Worm (Caenorhabditis elegans) whole organism, mixed stage, embryonic: ENCODE results near the gene Y37D8A.4.

Experiments
- bed-3 ChIP-seq: fragments of 200-800 bp; sonication (Bioruptor generic); optimal IDR thresholded peaks from 3 replicates; lab custom pipeline; 2018; ENCODE audit warnings: mild to moderate bottlenecking, missing genetic modification characterization, moderate library complexity, missing compliant biosample characterization
- blmp-1 ChIP-seq: fragments of 150-350 bp; optimal IDR thresholded peaks from 2 replicates; lab custom pipeline; 2014; ENCODE audit warnings: missing biosample characterization, missing genetic modification characterization
- ceh-39 ChIP-seq: fragments of 150-350 bp; optimal IDR thresholded peaks from 2 replicates; lab custom pipeline; 2014; ENCODE audit warnings: missing biosample characterization, missing genetic modification characterization
- ceh-43 ChIP-seq: fragments of 200-800 bp; sonication (Bioruptor generic); optimal IDR thresholded peaks from 2 replicates; lab custom pipeline; 2018; ENCODE audit warnings: mild to moderate bottlenecking, missing genetic modification characterization, moderate library complexity, missing compliant biosample characterization
- ces-1 ChIP-seq: fragments of 150-350 bp; optimal IDR thresholded peaks from 2 replicates; lab custom pipeline; 2014; ENCODE audit warnings: missing biosample characterization, missing genetic modification reagents, missing genetic modification characterization
- cnd-1 ChIP-seq: fragments of 200-800 bp; sonication (Bioruptor generic); optimal IDR thresholded peaks from 2 replicates; lab custom pipeline; 2018; ENCODE audit warnings: mild to moderate bottlenecking, missing genetic modification characterization, missing compliant biosample characterization
- drap-1 ChIP-seq: fragments of 200-800 bp; sonication (Bioruptor generic); optimal IDR thresholded peaks from 3 replicates; lab custom pipeline; 2018; ENCODE audit warnings: mild to moderate bottlenecking, missing genetic modification characterization, missing compliant biosample characterization
- elt-1 ChIP-seq: sonication (generic microtip); optimal IDR thresholded peaks from 2 replicates; lab custom pipeline; 2017; ENCODE audit warnings: missing genetic modification characterization, mild to moderate bottlenecking, missing compliant biosample characterization, antibody characterized with exemption, moderate library complexity, borderline replicate concordance; ENCODE audit not compliant: insufficient read depth
- elt-3 ChIP-seq: fragments of 150-350 bp; optimal IDR thresholded peaks from 2 replicates; lab custom pipeline; 2014; ENCODE audit warnings: missing biosample characterization, missing genetic modification characterization
- flh-1 ChIP-seq: fragments of 200-800 bp; sonication (Bioruptor generic); optimal IDR thresholded peaks from 2 replicates; lab custom pipeline; 2018; ENCODE audit warnings: mild to moderate bottlenecking, missing genetic modification characterization, moderate library complexity, missing compliant biosample characterization
- hlh-1 ChIP-seq: fragments of 150-350 bp; optimal IDR thresholded peaks from 2 replicates; lab custom pipeline; 2014; ENCODE audit warnings: missing biosample characterization, missing genetic modification reagents, missing genetic modification characterization
- lin-13 ChIP-seq: fragments of 150-350 bp; optimal IDR thresholded peaks from 2 replicates; lab custom pipeline; 2014; ENCODE audit warnings: missing biosample characterization, missing genetic modification characterization
- lsy-2 ChIP-seq: fragments of 150-350 bp; optimal IDR thresholded peaks from 2 replicates; lab custom pipeline; 2014; ENCODE audit warnings: missing biosample characterization, missing genetic modification characterization
- mab-5 ChIP-seq: fragments of 150-350 bp; optimal IDR thresholded peaks from 2 replicates; lab custom pipeline; 2014; ENCODE audit warnings: missing biosample characterization, missing genetic modification characterization
- mep-1 ChIP-seq: fragments of 150-350 bp; optimal IDR thresholded peaks from 2 replicates; lab custom pipeline; 2017; ENCODE audit warnings: missing biosample characterization, missing genetic modification reagents, missing genetic modification characterization, inconsistent platforms
- mls-2 ChIP-seq: sonication (generic microtip); optimal IDR thresholded peaks from 2 replicates; lab custom pipeline; 2016; ENCODE audit warnings: mild to moderate bottlenecking, missing genetic modification characterization, moderate library complexity, missing compliant biosample characterization
- nhr-12 ChIP-seq: fragments of 150-350 bp; optimal IDR thresholded peaks from 2 replicates; lab custom pipeline; 2014; ENCODE audit warnings: missing biosample characterization, missing genetic modification characterization
- nhr-2 ChIP-seq: fragments of 150-350 bp; optimal IDR thresholded peaks from 2 replicates; lab custom pipeline; 2014; ENCODE audit warnings: missing biosample characterization, missing genetic modification characterization
- nhr-28 ChIP-seq: fragments of 150-350 bp; optimal IDR thresholded peaks from 2 replicates; lab custom pipeline; 2014; ENCODE audit warnings: missing biosample characterization, missing genetic modification characterization
- pha-4 ChIP-seq: fragments of 150-350 bp; optimal IDR thresholded peaks from 2 replicates; lab custom pipeline; 2018; ENCODE audit warnings: missing biosample characterization, missing genetic modification reagents, missing genetic modification characterization
- sem-2 ChIP-seq: fragments of 200-800 bp; sonication (Bioruptor generic); optimal IDR thresholded peaks from 2 replicates; lab custom pipeline; 2018; ENCODE audit warnings: mild to moderate bottlenecking, missing genetic modification characterization, missing compliant biosample characterization
- snpc-4 ChIP-seq: fragments of 150-350 bp; optimal IDR thresholded peaks from 2 replicates; lab custom pipeline; 2014; ENCODE audit warnings: missing biosample characterization, missing genetic modification characterization
- sptf-1 ChIP-seq: sonication (generic microtip); optimal IDR thresholded peaks from 2 replicates; lab custom pipeline; 2017; ENCODE audit warnings: mild to moderate bottlenecking, missing genetic modification characterization, moderate library complexity, missing compliant biosample characterization
- unc-120 ChIP-seq: sonication (generic microtip); optimal IDR thresholded peaks from 2 replicates; lab custom pipeline; 2017; ENCODE audit warnings: missing genetic modification characterization, missing compliant biosample characterization; ENCODE audit not compliant: poor library complexity, severe bottlenecking
- unc-39 ChIP-seq: fragments of 150-350 bp; optimal IDR thresholded peaks from 2 replicates; lab custom pipeline; 2014; ENCODE audit warnings: missing biosample characterization, missing genetic modification characterization
- zip-8 ChIP-seq: fragments of 150-350 bp; optimal IDR thresholded peaks from 2 replicates; lab custom pipeline; 2014; ENCODE audit warnings: missing biosample characterization, missing genetic modification characterization

Y37D8A.4 gene

DNA sequence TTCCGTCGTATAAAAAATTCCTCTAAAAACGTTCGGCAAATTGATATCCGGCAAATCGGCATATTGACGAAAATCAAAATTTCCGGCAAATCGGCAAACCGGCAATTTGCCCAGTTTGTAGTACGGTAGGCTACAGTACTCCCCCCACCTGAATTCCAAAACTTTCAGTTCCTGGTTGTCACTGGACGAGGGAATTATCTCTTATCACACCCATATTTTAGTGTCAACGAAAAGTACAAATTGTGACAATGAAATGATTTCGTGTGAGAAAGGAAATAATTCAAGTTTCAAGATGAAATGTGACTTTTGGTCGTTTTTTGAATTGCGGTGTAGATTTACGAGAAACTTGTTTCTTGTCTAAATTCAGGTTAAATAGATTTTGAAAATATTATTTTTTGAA lies 5.7 kb downstream of the Y37D8A.4 start:
- no peak for TF ChIP-seq unc-120 (tag; lab: Kevin White, UChicago)
- no peak for TF ChIP-seq pha-4 (tag; lab: Kevin White, UChicago)
- no peak for TF ChIP-seq elt-1
- no peak for TF ChIP-seq ces-1
- no peak for TF ChIP-seq drap-1 (GFP tag; lab: Kevin White, UChicago)
- TF ChIP-seq ceh-39 (tag; lab: Kevin White, UChicago), result no peak
- no peak for TF ChIP-seq zip-8 (tag; lab: Kevin White, UChicago)
- no peak for TF ChIP-seq flh-1 (GFP tag; lab: Kevin White, UChicago)
- no peak for TF ChIP-seq unc-39 (tag; lab: Kevin White, UChicago)
- no peak for TF ChIP-seq blmp-1
- TF ChIP-seq mep-1 (tag; lab: Kevin White, UChicago), result no peak

- TF ChIP-seq cnd-1 (tag; lab: Kevin White, UChicago), result no peak
- no peak for TF ChIP-seq mls-2 (tag; lab: Kevin White, UChicago)
- TF ChIP-seq lsy-2, result no peak
- no peak for TF ChIP-seq nhr-2 (tag; lab: Kevin White, UChicago)
- TF ChIP-seq mab-5 (tag; lab: Kevin White, UChicago), result no peak
- TF ChIP-seq unc-120 (tag; lab: Kevin White, UChicago), result no peak
- TF ChIP-seq nhr-28 (tag; lab: Kevin White, UChicago), result no peak
- TF ChIP-seq unc-39 (tag; lab: Kevin White, UChicago), result no peak
- no peak for TF ChIP-seq drap-1 (GFP tag; lab: Kevin White, UChicago)
- TF ChIP-seq, all 35 proteins: peak for 0
Measured at ce11 chrIII:12831696-12832095, 7.1 kb downstream of the Y37D8A.4 start.

ce11 chrIII:12829068-12829467 lies 9.7 kb downstream of the Y37D8A.4 start, which contains the start of gene Y37D8A.3:
Gene Y37D8A.3, plus strand, starts transcription at chrIII:12829368.
- TF ChIP-seq elt-3 (tag; lab: Kevin White, UChicago) (no peak), cnd-1 (tag; lab: Kevin White, UChicago) (no peak), blmp-1 (no peak), sem-2 (GFP tag; lab: Kevin White, UChicago) (no peak), lsy-2 (no peak), pha-4 (tag; lab: Kevin White, UChicago) (no peak), ceh-43 (GFP tag; lab: Kevin White, UChicago) (no peak), nhr-2 (tag; lab: Kevin White, UChicago) (no peak), nhr-12 (tag; lab: Kevin White, UChicago) (no peak)

DNA sequence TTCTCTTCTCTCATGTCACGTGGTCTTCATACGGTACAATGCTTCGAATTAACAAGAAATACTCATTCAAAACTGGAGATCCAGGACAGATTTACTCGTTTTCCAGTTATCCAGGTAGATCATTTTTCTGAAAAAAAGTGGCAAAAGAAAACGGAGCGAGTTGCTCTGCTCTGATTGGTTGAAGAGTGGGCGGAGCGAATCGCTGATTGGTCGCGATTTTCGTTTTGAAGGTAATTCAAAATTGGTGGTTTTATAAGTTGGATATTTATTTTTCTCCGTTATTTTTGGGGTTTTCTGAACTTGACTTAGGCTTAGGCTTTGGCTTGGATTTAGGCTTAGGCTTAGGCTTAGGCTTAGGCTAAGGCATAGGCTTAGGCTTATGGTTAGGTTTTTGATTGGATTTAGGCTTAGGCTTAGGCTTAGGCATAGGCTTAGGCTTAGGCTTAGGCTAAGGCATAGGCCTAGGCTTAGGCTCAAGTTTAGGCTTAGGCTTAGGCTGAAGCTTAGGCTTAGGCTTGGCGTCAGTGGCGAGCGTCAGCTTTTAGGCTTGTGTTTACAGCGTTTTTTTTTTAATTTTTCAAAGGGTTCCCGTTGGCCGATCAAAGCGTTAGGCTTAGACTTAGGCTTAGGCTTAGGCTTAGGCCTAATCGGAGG lies 16.0 kb downstream of the Y37D8A.4 start:
- TF ChIP-seq lin-13 (tag; lab: Kevin White, UChicago) (no peak), bed-3 (no peak), nhr-28 (tag; lab: Kevin White, UChicago) (no peak), blmp-1 (no peak), lsy-2 (no peak), nhr-12 (tag; lab: Kevin White, UChicago) (no peak), ces-1 (no peak), unc-39 (tag; lab: Kevin White, UChicago) (no peak), sptf-1 (no peak), elt-1 (no peak), ceh-39 (tag; lab: Kevin White, UChicago) (no peak), zip-8 (tag; lab: Kevin White, UChicago) (no peak)
- TF ChIP-seq, all 35 proteins: peak for 0

ce11 chrIII:12821331-12821730 lies 17.4 kb downstream of the Y37D8A.4 start:
- TF ChIP-seq pha-4 (tag; lab: Kevin White, UChicago), result no peak
- TF ChIP-seq ces-1, result peak; percentile 60
- no peak for TF ChIP-seq snpc-4 (tag; lab: Kevin White, UChicago)
- no peak for TF ChIP-seq elt-3 (tag; lab: Kevin White, UChicago)
- no peak for TF ChIP-seq ceh-39 (tag; lab: Kevin White, UChicago)
- no peak for TF ChIP-seq nhr-2 (tag; lab: Kevin White, UChicago)
- no peak for TF ChIP-seq lin-13 (tag; lab: Kevin White, UChicago)
- TF ChIP-seq ceh-43 (GFP tag; lab: Kevin White, UChicago), result no peak

DNA sequence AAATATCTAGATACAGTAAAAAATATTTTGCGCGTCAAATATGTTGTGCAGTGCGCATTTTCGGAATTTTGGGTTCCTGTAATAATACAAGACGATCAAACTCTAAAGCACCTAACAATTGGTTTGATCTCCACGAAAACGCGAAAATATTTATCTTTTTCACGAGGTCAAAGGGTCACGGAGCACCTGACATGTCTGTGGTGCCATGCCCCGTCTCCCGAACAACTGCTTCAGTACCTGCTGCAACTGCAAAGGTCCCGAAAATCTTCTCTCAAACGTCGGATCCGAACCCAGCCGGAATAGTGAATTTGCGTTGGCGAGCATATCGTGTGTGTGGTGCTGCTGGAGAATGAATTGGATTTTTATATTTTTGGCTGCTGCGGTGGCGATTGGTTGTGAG lies 18.9 kb downstream of the Y37D8A.4 start, which contains the start of the genes Y37D8A.2 and Y37D8A.25:
Y37D8A.2 (plus strand) TSS at position 285 of the 400 bp plus-strand sequence.
Y37D8A.25 (minus strand) TSS at position 345 of the 400 bp plus-strand sequence.
- TF ChIP-seq hlh-1 (tag; lab: Kevin White, UChicago) (peak; percentile 81), mls-2 (tag; lab: Kevin White, UChicago) (no peak), zip-8 (tag; lab: Kevin White, UChicago) (no peak)
